Fruit fly (Drosophila melanogaster): ENCODE results near the gene CTCF.
A peak's percentile ranks its signal among the peaks of the same experiment; 100 is the strongest.

DNA sequence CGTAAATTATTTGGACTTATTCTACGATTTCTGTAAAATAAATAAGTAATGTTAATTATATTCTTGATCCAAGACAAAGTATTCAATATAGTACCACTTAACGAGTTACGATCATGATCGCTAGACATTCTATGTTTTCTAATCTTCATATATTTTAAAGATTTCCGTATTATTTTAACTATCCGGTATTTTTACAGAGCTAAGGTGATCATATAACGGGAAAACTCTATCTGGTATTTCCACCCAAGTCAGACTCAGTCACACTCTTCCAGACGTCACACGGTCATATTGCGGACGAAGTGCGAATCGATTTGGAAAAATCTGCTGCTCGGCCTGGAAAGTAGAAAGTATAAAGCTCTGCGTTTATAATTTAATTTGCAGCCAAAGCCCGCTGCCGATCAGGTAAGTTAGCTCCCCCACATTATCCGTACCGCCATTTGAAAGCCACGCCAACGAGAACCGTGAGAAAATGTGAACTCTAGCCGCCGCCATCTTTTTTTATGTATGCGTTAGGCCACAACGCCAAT lies 17.2 kb downstream of the CTCF start, which contains the start of the genes lark and eco:
- TF ChIP-seq CG6808 (GFP tag; optimal IDR thresholded peaks at IDR 0.05) = no peak
- no peak for TF ChIP-seq Hr4 (GFP tag; optimal IDR thresholded peaks at IDR 0.05)
- peak; percentile 13 for TF ChIP-seq esn (GFP tag; optimal IDR thresholded peaks at IDR 0.05)
- no peak for TF ChIP-seq topi (GFP tag; optimal IDR thresholded peaks at IDR 0.05)
- no peak for TF ChIP-seq CG4318 (GFP tag; optimal IDR thresholded peaks at IDR 0.05)
- no peak for TF ChIP-seq dsx (GFP tag; optimal IDR thresholded peaks at IDR 0.05; ENCODE audit: poor library complexity, severe bottlenecking)
- TF ChIP-seq net (GFP tag; optimal IDR thresholded peaks at IDR 0.05) = no peak
- no peak for TF ChIP-seq Ets21C (GFP tag; optimal IDR thresholded peaks at IDR 0.05)
- peak; percentile 60 for TF ChIP-seq Eip78C (GFP tag)
- TF ChIP-seq fkh (GFP tag; optimal IDR thresholded peaks at IDR 0.05) = no peak
- no peak for TF ChIP-seq Smox (GFP tag; optimal IDR thresholded peaks at IDR 0.05)
